Fruit fly (Drosophila melanogaster) whole organism, wandering third instar larva: ENCODE measurements around the gene Ir7b.

Experiments
- Abd-B ChIP-seq: fragments of >200 bp; optimal IDR thresholded peaks from 2 replicates; lab custom pipeline; 2017; ENCODE audit warnings: missing biosample characterization, missing genetic modification characterization
- CG32264 ChIP-seq: fragments of 200-800 bp; sonication (Bioruptor generic); optimal IDR thresholded peaks from 2 replicates; lab custom pipeline; 2016; ENCODE audit warnings: missing biosample characterization, missing genetic modification characterization
- CG9705 ChIP-seq: fragments of 200-800 bp; sonication (Bioruptor generic); optimal IDR thresholded peaks from 2 replicates; lab custom pipeline; 2018; ENCODE audit warnings: missing biosample characterization, mild to moderate bottlenecking, missing genetic modification characterization
- CrebA ChIP-seq: fragments of 200-800 bp; sonication (Bioruptor generic); optimal IDR thresholded peaks from 2 replicates; lab custom pipeline; 2016; ENCODE audit warnings: missing biosample characterization, mild to moderate bottlenecking, missing genetic modification characterization, borderline replicate concordance
- Dfd ChIP-seq: fragments of >200 bp; optimal IDR thresholded peaks from 2 replicates; lab custom pipeline; 2017; ENCODE audit warnings: missing biosample characterization, missing genetic modification characterization
- Dif ChIP-seq: fragments of 200-275, 200-300 bp; sonication (Bioruptor generic); optimal IDR thresholded peaks from 2 replicates; lab custom pipeline; 2018; ENCODE audit warnings: missing biosample characterization, missing genetic modification characterization; ENCODE audit not compliant: partially characterized antibody
- GATAd ChIP-seq: sonication (Bioruptor generic); optimal IDR thresholded peaks from 2 replicates; lab custom pipeline; 2016; ENCODE audit warnings: missing biosample characterization, missing genetic modification characterization
- HLH106 ChIP-seq: fragments of 200-800 bp; optimal IDR thresholded peaks from 3 replicates; lab custom pipeline; 2019; ENCODE audit warnings: missing biosample characterization, mild to moderate bottlenecking, missing genetic modification characterization, moderate library complexity
- Hnf4 ChIP-seq: fragments of 200-800 bp; sonication (Bioruptor generic); optimal IDR thresholded peaks from 2 replicates; lab custom pipeline; 2016; ENCODE audit warnings: missing biosample characterization, mild to moderate bottlenecking, missing genetic modification characterization
- Mio ChIP-seq: sonication (Bioruptor generic); optimal IDR thresholded peaks from 2 replicates; lab custom pipeline; 2016; ENCODE audit warnings: missing biosample characterization, missing genetic modification characterization
- Myc ChIP-seq: fragments of >200 bp; optimal IDR thresholded peaks from 2 replicates; lab custom pipeline; 2017
- N ChIP-seq: fragments of >200 bp; optimal IDR thresholded peaks from 2 replicates; lab custom pipeline; 2018; ENCODE audit warnings: missing biosample characterization, missing external identifiers, missing genetic modification characterization
- OdsH ChIP-seq: fragments of 200-800 bp; sonication (Bioruptor generic); optimal IDR thresholded peaks from 2 replicates; lab custom pipeline; 2016; ENCODE audit warnings: missing biosample characterization, mild to moderate bottlenecking, missing genetic modification characterization
- Rel ChIP-seq, 2 experiments: fragments of 200-800 bp; sonication (Bioruptor generic) in 1 of 2; optimal IDR thresholded peaks; 2 replicates in 1 of 2; 3 replicates in 1 of 2; lab custom pipeline; 2016 to 2019; ENCODE audit warnings: mild to moderate bottlenecking in 2 of 2, missing biosample characterization in 2 of 2, missing genetic modification characterization in 2 of 2, moderate library complexity in 1 of 2
- Sp1 ChIP-seq: fragments of 200-800 bp; sonication (Bioruptor generic); optimal IDR thresholded peaks from 3 replicates; lab custom pipeline; 2019; ENCODE audit warnings: missing biosample characterization, mild to moderate bottlenecking, missing genetic modification characterization, moderate library complexity
- Vsx2 ChIP-seq: fragments of 200-300, 225-300 bp; sonication (Bioruptor generic); optimal IDR thresholded peaks from 2 replicates; lab custom pipeline; 2018; ENCODE audit warnings: missing biosample characterization, missing genetic modification characterization; ENCODE audit not compliant: partially characterized antibody
- br ChIP-seq: fragments of 200-800 bp; sonication (Bioruptor generic); optimal IDR thresholded peaks from 2 replicates; lab custom pipeline; 2016; ENCODE audit warnings: missing biosample characterization, missing genetic modification characterization
- brk ChIP-seq: fragments of 200-800 bp; sonication (Bioruptor generic); optimal IDR thresholded peaks from 2 replicates; lab custom pipeline; 2016; ENCODE audit warnings: missing biosample characterization, mild to moderate bottlenecking, missing genetic modification characterization
- dmrt93B ChIP-seq: fragments of 200-800 bp; sonication (Bioruptor generic); optimal IDR thresholded peaks from 2 replicates; lab custom pipeline; 2018; ENCODE audit warnings: missing biosample characterization, mild to moderate bottlenecking, missing genetic modification characterization
- dsf ChIP-seq: sonication (Bioruptor generic); optimal IDR thresholded peaks from 2 replicates; lab custom pipeline; 2016; ENCODE audit warnings: missing biosample characterization, missing genetic modification characterization, borderline replicate concordance
- ey ChIP-seq: fragments of 200-800 bp; sonication (Bioruptor generic); optimal IDR thresholded peaks from 2 replicates; lab custom pipeline; 2016; ENCODE audit warnings: missing biosample characterization, missing genetic modification characterization
- foxo ChIP-seq, 2 experiments: fragments of 200-800 bp; sonication (Bioruptor generic); optimal IDR thresholded peaks; 2 replicates in 1 of 2; 3 replicates in 1 of 2; lab custom pipeline; 2016 to 2017; ENCODE audit warnings: missing biosample characterization in 2 of 2, missing genetic modification characterization in 2 of 2
- fru ChIP-seq: fragments of 200-800 bp; sonication (Bioruptor generic); optimal IDR thresholded peaks from 3 replicates; lab custom pipeline; 2016; ENCODE audit warnings: missing biosample characterization, mild to moderate bottlenecking, missing genetic modification characterization
- lola ChIP-seq: fragments of >200 bp; optimal IDR thresholded peaks from 2 replicates; lab custom pipeline; 2017; ENCODE audit warnings: missing biosample characterization, missing genetic modification characterization
- pan ChIP-seq: fragments of >200 bp; optimal IDR thresholded peaks from 2 replicates; lab custom pipeline; 2017
- psq ChIP-seq: fragments of 200-800 bp; sonication (Bioruptor generic); optimal IDR thresholded peaks from 3 replicates; lab custom pipeline; 2017; ENCODE audit warnings: missing biosample characterization, mild to moderate bottlenecking, missing genetic modification characterization, moderate library complexity
- rgr ChIP-seq: fragments of 200-800 bp; sonication (Bioruptor generic); optimal IDR thresholded peaks from 3 replicates; lab custom pipeline; 2016; ENCODE audit warnings: missing biosample characterization, mild to moderate bottlenecking, missing genetic modification characterization
- sage ChIP-seq: fragments of 200-800 bp; sonication (Bioruptor generic); optimal IDR thresholded peaks from 2 replicates; lab custom pipeline; 2016; ENCODE audit warnings: missing biosample characterization, mild to moderate bottlenecking, missing genetic modification characterization
- sv ChIP-seq: fragments of 200-800 bp; sonication (Bioruptor generic); optimal IDR thresholded peaks from 3 replicates; lab custom pipeline; 2016; ENCODE audit warnings: missing biosample characterization, missing genetic modification characterization
- tai ChIP-seq: sonication (Bioruptor generic); optimal IDR thresholded peaks from 2 replicates; lab custom pipeline; 2016; ENCODE audit warnings: missing biosample characterization, missing genetic modification characterization
- usp ChIP-seq: fragments of >200 bp; optimal IDR thresholded peaks from 2 replicates; lab custom pipeline; 2017; ENCODE audit warnings: missing biosample characterization, missing genetic modification characterization
- woc ChIP-seq: sonication (Bioruptor generic); optimal IDR thresholded peaks from 2 replicates; lab custom pipeline; 2016; ENCODE audit warnings: missing biosample characterization, mild to moderate bottlenecking, missing genetic modification characterization

Gene Ir7b

DNA sequence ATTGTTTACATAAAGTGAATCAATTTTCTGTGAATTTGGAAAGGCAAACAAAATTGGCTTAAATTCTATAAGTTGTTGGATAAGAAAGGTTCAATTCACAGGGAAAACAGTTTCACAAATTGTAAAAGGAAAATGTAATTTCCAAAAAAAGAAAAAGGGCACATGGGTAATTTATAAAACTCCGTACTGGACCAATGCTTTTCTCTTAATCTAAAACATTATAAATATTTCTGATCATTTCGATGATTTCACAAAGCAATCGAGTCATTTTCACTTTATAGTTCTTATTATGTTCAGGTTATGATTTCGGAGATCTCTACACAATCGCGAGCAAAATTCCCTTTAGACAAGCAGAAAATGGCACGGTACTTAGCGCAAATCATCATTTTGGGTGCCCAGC is 8.9 kb downstream of the Ir7b start, which contains the start of gene CG1409:
CG1409 (plus strand) TSS at position 301 of the 400 bp plus-strand sequence.
- TF ChIP-seq Dif (GFP tag; lab: Kevin White, UChicago) (no peak), Dfd (GFP tag; lab: Kevin White, UChicago) (no peak), dmrt93B (GFP tag; lab: Kevin White, UChicago) (no peak), CrebA (GFP tag; lab: Kevin White, UChicago) (no peak), brk (GFP tag; lab: Kevin White, UChicago) (no peak), usp (GFP tag; lab: Kevin White, UChicago) (no peak), Hnf4 (no peak), Sp1 (GFP tag; lab: Kevin White, UChicago) (no peak), ey (GFP tag; lab: Kevin White, UChicago) (no peak), GATAd (GFP tag; lab: Kevin White, UChicago) (no peak), br (no peak), Rel (GFP tag; optimal IDR thresholded peaks at IDR 0.05; lab: Kevin White, UChicago) (no peak), Rel (tag; optimal IDR thresholded peaks at IDR 0.05; lab: Kevin White, UChicago) (no peak), tai (GFP tag; lab: Kevin White, UChicago) (no peak), rgr (no peak), foxo (GFP tag; optimal IDR thresholded peaks at IDR 0.05; lab: Kevin White, UChicago) (no peak), lola (no peak), sv (GFP tag; lab: Kevin White, UChicago) (no peak), Myc (no peak)

dm6 chrX:7854144-7854543 is 12.6 kb downstream of the Ir7b start, which contains the start of gene CG10920:
Gene CG10920 (minus strand): TSS chrX:7854244.
- TF ChIP-seq Vsx2, result no peak
- no peak for TF ChIP-seq dmrt93B (GFP tag; lab: Kevin White, UChicago)
- TF ChIP-seq sv (GFP tag; lab: Kevin White, UChicago), result no peak
- no peak for TF ChIP-seq dsf
- no peak for TF ChIP-seq Sp1 (GFP tag; lab: Kevin White, UChicago)
- no peak for TF ChIP-seq GATAd (GFP tag; lab: Kevin White, UChicago)
- no peak for TF ChIP-seq usp (GFP tag; lab: Kevin White, UChicago)
- no peak for TF ChIP-seq CG32264 (GFP tag; lab: Kevin White, UChicago)

- TF ChIP-seq Dfd (GFP tag; lab: Kevin White, UChicago) (peak; percentile 3), psq (GFP tag; lab: Kevin White, UChicago) (no peak)
Observed at dm6 chrX:7825897-7826296, 40.9 kb downstream of the Ir7b start, which contains the start of gene CARPA. Gene CARPA (plus strand): TSS chrX:7826197.

DNA sequence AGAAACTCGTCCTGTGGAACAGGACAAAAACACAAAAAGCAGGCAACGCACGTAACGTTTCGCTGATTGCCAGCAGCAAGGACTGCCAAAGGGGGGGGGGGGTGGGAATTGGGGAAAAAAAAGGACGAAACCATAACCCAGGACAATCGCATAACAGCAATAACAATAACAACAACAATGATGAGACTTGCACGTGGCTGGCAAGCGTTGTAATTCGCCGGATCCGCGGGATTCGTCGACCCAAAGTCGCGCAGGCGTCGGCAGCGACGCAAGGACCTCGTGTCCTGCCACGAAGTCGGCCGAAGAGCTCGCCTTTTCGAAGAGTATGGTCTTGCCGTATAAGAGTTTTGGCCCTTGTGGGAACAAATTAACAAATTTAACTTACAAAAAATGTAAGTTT is 41.5 kb downstream of the Ir7b start:
- TF ChIP-seq Myc, result no peak
- no peak for TF ChIP-seq GATAd (GFP tag; lab: Kevin White, UChicago)
- no peak for TF ChIP-seq HLH106 (tag; lab: Kevin White, UChicago)
- TF ChIP-seq Abd-B (GFP tag; lab: Kevin White, UChicago), result no peak
- TF ChIP-seq fru, result no peak
- TF ChIP-seq brk (GFP tag; lab: Kevin White, UChicago), result no peak
- TF ChIP-seq CrebA (GFP tag; lab: Kevin White, UChicago), result no peak
- no peak for TF ChIP-seq OdsH (GFP tag; lab: Kevin White, UChicago)
- no peak for TF ChIP-seq sv (GFP tag; lab: Kevin White, UChicago)
- TF ChIP-seq ey (GFP tag; lab: Kevin White, UChicago), result no peak
- TF ChIP-seq foxo (GFP tag; optimal IDR thresholded peaks at IDR 0.05; lab: Kevin White, UChicago), result no peak
- TF ChIP-seq N (GFP tag; lab: Kevin White, UChicago), result no peak
- no peak for TF ChIP-seq Mio (GFP tag; lab: Kevin White, UChicago)
- no peak for TF ChIP-seq lola
- TF ChIP-seq Vsx2, result no peak
- TF ChIP-seq Hnf4, result no peak
- no peak for TF ChIP-seq rgr
- no peak for TF ChIP-seq Dfd (GFP tag; lab: Kevin White, UChicago)
- TF ChIP-seq CG9705 (GFP tag; lab: Kevin White, UChicago), result no peak
- TF ChIP-seq pan (lab: Kevin White, UChicago), result no peak

- TF ChIP-seq Mio (GFP tag; lab: Kevin White, UChicago) (no peak), fru (no peak), sage (GFP tag; lab: Kevin White, UChicago) (no peak), GATAd (GFP tag; lab: Kevin White, UChicago) (no peak), brk (GFP tag; lab: Kevin White, UChicago) (no peak), Dif (GFP tag; lab: Kevin White, UChicago) (no peak), dmrt93B (GFP tag; lab: Kevin White, UChicago) (no peak), usp (GFP tag; lab: Kevin White, UChicago) (no peak), sv (GFP tag; lab: Kevin White, UChicago) (no peak), woc (GFP tag; lab: Kevin White, UChicago) (no peak), psq (GFP tag; lab: Kevin White, UChicago) (no peak), CG32264 (GFP tag; lab: Kevin White, UChicago) (no peak), OdsH (GFP tag; lab: Kevin White, UChicago) (no peak), CG9705 (GFP tag; lab: Kevin White, UChicago) (no peak), ey (GFP tag; lab: Kevin White, UChicago) (no peak), Rel (GFP tag; optimal IDR thresholded peaks at IDR 0.05; lab: Kevin White, UChicago) (no peak), Rel (tag; optimal IDR thresholded peaks at IDR 0.05; lab: Kevin White, UChicago) (no peak), N (GFP tag; lab: Kevin White, UChicago) (no peak)
- TF ChIP-seq, all 38 proteins: peak for 0
Observed at dm6 chrX:7822910-7823309, 43.9 kb downstream of the Ir7b start.
